Fruit fly (Drosophila melanogaster) whole organism, embryonic: ENCODE measurements around the gene Kmn1.
A peak's percentile ranks its signal among the peaks of the same experiment; 100 is the strongest.

ENCODE experiments used
- BtbVII ChIP-seq: fragments of 200-800 bp; sonication (Bioruptor generic); optimal IDR thresholded peaks from 3 replicates; lab custom pipeline; 2017; ENCODE audit warnings: missing biosample characterization, mild to moderate bottlenecking, missing genetic modification characterization
- CG1233 ChIP-seq: fragments of 200-800 bp; sonication (Bioruptor generic); optimal IDR thresholded peaks from 4 replicates; lab custom pipeline; 2018; ENCODE audit warnings: missing biosample characterization, mild to moderate bottlenecking, missing genetic modification characterization
- CG12942 ChIP-seq: fragments of 200-800 bp; sonication (Bioruptor generic); optimal IDR thresholded peaks from 3 replicates; lab custom pipeline; 2016; ENCODE audit warnings: missing biosample characterization, missing genetic modification characterization
- CG14667 ChIP-seq: fragments of 200-800 bp; sonication (Bioruptor generic); IDR thresholded peaks from 2 replicates; pipeline ENCODE4 v1.3.6; 2022; ENCODE audit warnings: missing biosample characterization, missing genetic modification characterization
- CG15479 ChIP-seq: fragments of 200-800 bp; sonication (Bioruptor generic); optimal IDR thresholded peaks from 3 replicates; lab custom pipeline; 2019; ENCODE audit warnings: missing biosample characterization, mild to moderate bottlenecking, missing genetic modification characterization, moderate library complexity
- CG15696 ChIP-seq: fragments of 200-800 bp; sonication (Bioruptor generic); optimal IDR thresholded peaks from 2 replicates; lab custom pipeline; 2019; ENCODE audit warnings: missing biosample characterization, mild to moderate bottlenecking, missing genetic modification characterization, moderate library complexity
- CG1647 ChIP-seq: fragments of 200-800 bp; sonication (Bioruptor generic); optimal IDR thresholded peaks from 3 replicates; lab custom pipeline; 2016; ENCODE audit warnings: missing biosample characterization, missing genetic modification characterization
- CG18476 ChIP-seq: fragments of 200-800 bp; sonication (Bioruptor generic); optimal IDR thresholded peaks from 2 replicates; lab custom pipeline; 2016; ENCODE audit warnings: missing biosample characterization, mild to moderate bottlenecking, missing genetic modification characterization
- CG18599 ChIP-seq: fragments of 200-800 bp; sonication (Bioruptor generic); optimal IDR thresholded peaks from 3 replicates; lab custom pipeline; 2017; ENCODE audit warnings: missing biosample characterization, missing genetic modification characterization, mild to moderate bottlenecking, moderate library complexity, missing genetic modification reagents
- CG33557 ChIP-seq: fragments of 200-800 bp; sonication (Bioruptor generic); optimal IDR thresholded peaks from 2 replicates; lab custom pipeline; 2019; ENCODE audit warnings: missing biosample characterization, mild to moderate bottlenecking, missing genetic modification characterization, moderate library complexity
- CG34224 ChIP-seq: fragments of 200-800 bp; sonication (Bioruptor generic); IDR thresholded peaks from 3 replicates; pipeline ENCODE4 v1.3.6; 2022; ENCODE audit warnings: missing biosample characterization, missing genetic modification characterization; ENCODE audit not compliant: partially characterized antibody
- CG3726 ChIP-seq: fragments of 200-800 bp; sonication (Bioruptor generic); IDR thresholded peaks from 3 replicates; pipeline ENCODE4, ENCODE4 v1.3.6; 2022; ENCODE audit warnings: missing biosample characterization, missing genetic modification characterization
- CG3838 ChIP-seq: fragments of 200-800 bp; sonication (Bioruptor generic); optimal IDR thresholded peaks from 3 replicates; lab custom pipeline; 2016; ENCODE audit warnings: missing biosample characterization, missing genetic modification characterization
- CG6272 ChIP-seq: fragments of 200-800 bp; sonication (Bioruptor generic); IDR thresholded peaks from 2 replicates; pipeline ENCODE4 v1.3.6; 2022; ENCODE audit warnings: missing biosample characterization, missing genetic modification characterization
- CG6854 ChIP-seq: fragments of 200-800 bp; sonication (Bioruptor generic); optimal IDR thresholded peaks from 3 replicates; lab custom pipeline; 2017; ENCODE audit warnings: missing biosample characterization, mild to moderate bottlenecking, missing genetic modification characterization
- CG7372 ChIP-seq: fragments of 200-800 bp; sonication (Bioruptor generic); IDR thresholded peaks from 2 replicates; pipeline ENCODE4 v1.3.6; 2022; ENCODE audit warnings: missing biosample characterization, missing genetic modification characterization
- CG7556 ChIP-seq: fragments of 200-800 bp; sonication (Bioruptor generic); optimal IDR thresholded peaks from 2 replicates; lab custom pipeline; 2017; ENCODE audit warnings: missing biosample characterization, mild to moderate bottlenecking, missing genetic modification characterization
- CG7963 ChIP-seq: fragments of 200-800 bp; sonication (Bioruptor generic); IDR thresholded peaks from 3 replicates; pipeline ENCODE4 v1.3.6; 2022; ENCODE audit warnings: missing biosample characterization, missing genetic modification characterization; ENCODE audit not compliant: partially characterized antibody
- CG8089 ChIP-seq: fragments of 200-800 bp; sonication (Bioruptor generic); optimal IDR thresholded peaks from 3 replicates; lab custom pipeline; 2016; ENCODE audit warnings: missing biosample characterization, missing genetic modification characterization
- CG9817 ChIP-seq: fragments of 200-800 bp; sonication (Bioruptor generic); optimal IDR thresholded peaks from 2 replicates; lab custom pipeline; 2018; ENCODE audit warnings: missing biosample characterization, mild to moderate bottlenecking, missing genetic modification characterization, moderate library complexity
- CG9876 ChIP-seq: fragments of 200-800 bp; sonication (Bioruptor generic); optimal IDR thresholded peaks from 2 replicates; lab custom pipeline; 2016; ENCODE audit warnings: missing biosample characterization, missing genetic modification characterization
- Dll ChIP-seq: fragments of 200-800 bp; sonication (Bioruptor generic); IDR thresholded peaks from 4 replicates; pipeline ENCODE4 v1.3.6; 2022; ENCODE audit warnings: missing biosample characterization, missing genetic modification characterization; ENCODE audit not compliant: partially characterized antibody
- H2.0 ChIP-seq: fragments of 200-800 bp; sonication (Bioruptor generic); IDR thresholded peaks from 2 replicates; pipeline ENCODE4 v1.3.6; 2022; ENCODE audit warnings: missing biosample characterization, missing genetic modification characterization
- HHEX ChIP-seq: fragments of 200-800 bp; sonication (Bioruptor generic); optimal IDR thresholded peaks from 3 replicates; lab custom pipeline; 2017; ENCODE audit warnings: missing biosample characterization, mild to moderate bottlenecking, missing genetic modification characterization, missing genetic modification reagents
- HLH3B ChIP-seq: fragments of 200-800 bp; sonication (Bioruptor generic); IDR thresholded peaks from 2 replicates; pipeline ENCODE4 v1.3.6; 2022; ENCODE audit warnings: missing biosample characterization, missing genetic modification characterization
- HLH54F ChIP-seq: fragments of 200-800 bp; sonication (Bioruptor generic); optimal IDR thresholded peaks from 3 replicates; lab custom pipeline; 2016; ENCODE audit warnings: missing biosample characterization, missing genetic modification characterization
- HLHmδ ChIP-seq: fragments of 200-800 bp; sonication (Bioruptor generic); optimal IDR thresholded peaks from 2 replicates; lab custom pipeline; 2018; ENCODE audit warnings: missing biosample characterization, mild to moderate bottlenecking, missing genetic modification characterization, moderate library complexity
- Hand ChIP-seq: fragments of 200-800 bp; sonication (Bioruptor generic); optimal IDR thresholded peaks from 2 replicates; lab custom pipeline; 2017; ENCODE audit warnings: mild to moderate bottlenecking, missing biosample characterization, missing genetic modification reagents, missing genetic modification characterization
- Hsf ChIP-seq: fragments of 200-800 bp; sonication (Bioruptor generic); optimal IDR thresholded peaks from 3 replicates; lab custom pipeline; 2016; ENCODE audit warnings: missing biosample characterization, missing genetic modification characterization
- Jarid2 ChIP-seq: fragments of 200-800 bp; sonication (Bioruptor generic); optimal IDR thresholded peaks from 3 replicates; lab custom pipeline; 2017; ENCODE audit warnings: mild to moderate bottlenecking, missing biosample characterization, missing genetic modification reagents, missing genetic modification characterization
- Kr ChIP-seq: fragments of 200-800 bp; sonication (Bioruptor generic); optimal IDR thresholded peaks from 2 replicates; lab custom pipeline; 2017; ENCODE audit warnings: missing biosample characterization, mild to moderate bottlenecking, missing genetic modification characterization
- Neu2 ChIP-seq: fragments of 200-800 bp; sonication (Bioruptor generic); optimal IDR thresholded peaks from 3 replicates; lab custom pipeline; 2016; ENCODE audit warnings: missing biosample characterization, missing genetic modification characterization, borderline replicate concordance
- Sin3A ChIP-seq: fragments of >200 bp; optimal IDR thresholded peaks from 2 replicates; lab custom pipeline; 2018
- Six4 ChIP-seq: fragments of 200-800 bp; sonication (Bioruptor generic); optimal IDR thresholded peaks from 2 replicates; lab custom pipeline; 2016; ENCODE audit warnings: missing biosample characterization, missing genetic modification characterization
- Trl ChIP-seq, 3 experiments: fragments of >200 bp in 2 of 3; fragments of 200-800 bp in 1 of 3; sonication (Bioruptor generic) in 1 of 3; optimal IDR thresholded peaks; 2 replicates in 1 of 3; 3 replicates in 2 of 3; lab custom pipeline; 2016 to 2017; ENCODE audit warnings: missing biosample characterization in 1 of 3, missing genetic modification characterization in 1 of 3
- cato ChIP-seq: fragments of 200-800 bp; sonication (Bioruptor generic); optimal IDR thresholded peaks from 2 replicates; lab custom pipeline; 2016; ENCODE audit warnings: missing biosample characterization, missing genetic modification characterization, borderline replicate concordance
- chinmo ChIP-seq: fragments of 200-800 bp; sonication (Bioruptor generic); IDR thresholded peaks from 4 replicates; pipeline ENCODE4 v1.3.6; 2022; ENCODE audit warnings: missing biosample characterization, missing genetic modification characterization; ENCODE audit not compliant: partially characterized antibody
- esg ChIP-seq: fragments of 200-800 bp; sonication (Bioruptor generic); conservative IDR thresholded peaks from 2 replicates; pipeline ENCODE4 v1.3.6; 2022; ENCODE audit warnings: missing biosample characterization, missing genetic modification characterization
- eyg ChIP-seq: fragments of 200-800 bp; sonication (Bioruptor generic); optimal IDR thresholded peaks from 3 replicates; lab custom pipeline; 2016; ENCODE audit warnings: missing biosample characterization, missing genetic modification characterization
- ham ChIP-seq: fragments of 200-800 bp; sonication (Bioruptor generic); IDR thresholded peaks from 2 replicates; pipeline ENCODE4 v1.3.6; 2022; ENCODE audit warnings: missing biosample characterization, missing genetic modification characterization
- her ChIP-seq: fragments of 200-800 bp; sonication (Bioruptor generic); optimal IDR thresholded peaks from 2 replicates; lab custom pipeline; 2016; ENCODE audit warnings: missing biosample characterization, missing genetic modification characterization
- mam ChIP-seq: fragments of 200-800 bp; sonication (Bioruptor generic); optimal IDR thresholded peaks from 3 replicates; lab custom pipeline; 2016; ENCODE audit warnings: missing biosample characterization, missing genetic modification characterization
- odd ChIP-seq: fragments of 200-800 bp; sonication (Bioruptor generic); optimal IDR thresholded peaks from 2 replicates; lab custom pipeline; 2017; ENCODE audit warnings: missing biosample characterization, mild to moderate bottlenecking, missing genetic modification characterization
- org-1 ChIP-seq: fragments of 200-800 bp; sonication (Bioruptor generic); optimal IDR thresholded peaks from 2 replicates; lab custom pipeline; 2017; ENCODE audit warnings: missing biosample characterization, missing genetic modification characterization
- pb ChIP-seq: fragments of 200-800 bp; sonication (Bioruptor generic); optimal IDR thresholded peaks from 3 replicates; lab custom pipeline; 2016; ENCODE audit warnings: missing biosample characterization, missing genetic modification characterization
- peb ChIP-seq: fragments of 200-800 bp; sonication (Bioruptor generic); IDR thresholded peaks from 2 replicates; pipeline ENCODE4 v1.3.6; 2022; ENCODE audit warnings: missing biosample characterization, missing genetic modification characterization
- sisA ChIP-seq: fragments of 200-800 bp; sonication (Bioruptor generic); IDR thresholded peaks from 2 replicates; pipeline ENCODE4 v1.3.6; 2022; ENCODE audit warnings: missing biosample characterization, missing genetic modification characterization
- stc ChIP-seq: fragments of 200-800 bp; sonication (Bioruptor generic); IDR thresholded peaks from 2 replicates; pipeline ENCODE4 v1.3.6; 2022; ENCODE audit warnings: missing biosample characterization, missing genetic modification characterization
- tap ChIP-seq: fragments of 200-800 bp; optimal IDR thresholded peaks from 3 replicates; lab custom pipeline; 2019; ENCODE audit warnings: missing biosample characterization, mild to moderate bottlenecking, missing genetic modification characterization, moderate library complexity
- trh ChIP-seq: fragments of 200-800 bp; sonication (Bioruptor generic); optimal IDR thresholded peaks from 2 replicates; lab custom pipeline; 2016; ENCODE audit warnings: missing biosample characterization, missing genetic modification characterization
- vnd ChIP-seq: fragments of 200-800 bp; sonication (Bioruptor generic); IDR thresholded peaks from 3 replicates; pipeline ENCODE4 v1.3.6; 2022; ENCODE audit warnings: missing biosample characterization, missing genetic modification characterization; ENCODE audit not compliant: partially characterized antibody

Kmn1 gene

DNA sequence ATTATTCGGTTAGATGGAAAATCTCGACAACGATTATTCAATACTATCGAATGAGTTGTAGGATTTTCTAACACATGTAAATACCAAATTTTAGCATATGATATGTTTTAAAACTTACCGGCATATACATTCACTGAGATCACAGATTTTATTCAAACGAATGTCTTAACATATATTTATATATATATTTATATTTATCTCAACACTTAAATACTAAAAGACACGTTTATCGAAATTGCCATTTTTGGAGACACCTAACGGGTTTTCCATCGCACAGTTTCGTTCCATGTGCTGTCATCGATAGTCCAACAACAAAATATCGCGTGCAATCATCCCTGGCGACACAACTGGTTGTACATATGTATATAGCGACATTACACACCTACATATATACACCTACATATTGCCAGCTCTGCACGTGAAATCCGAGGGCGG lies 39.4 kb upstream of the Kmn1 start, which contains the start of the genes CG2247 and CG1703 (continued):
- TF ChIP-seq CG34224 (GFP tag; lab: Robert Waterston, UW) (peak; percentile 66), HLH3B (no peak), odd (GFP tag; lab: Kevin White, UChicago) (no peak), HHEX (GFP tag; lab: Kevin White, UChicago) (no peak), CG8089 (no peak), BtbVII (GFP tag; lab: Kevin White, UChicago) (no peak), sisA (GFP tag; lab: Robert Waterston, UW) (no peak), CG1233 (GFP tag; lab: Kevin White, UChicago) (no peak), CG7372 (GFP tag; lab: Robert Waterston, UW) (no peak), CG9876 (GFP tag; lab: Kevin White, UChicago) (no peak), CG12942 (GFP tag; lab: Kevin White, UChicago) (no peak), vnd (GFP tag; lab: Robert Waterston, UW) (peak; percentile 76), ham (GFP tag; lab: Robert Waterston, UW) (no peak), Neu2 (no peak), her (no peak), CG3838 (GFP tag; lab: Kevin White, UChicago) (no peak), chinmo (peak; percentile 58; the same call in 1 of the 4 replicates), CG7963 (GFP tag; lab: Robert Waterston, UW) (peak; percentile 36; the same call in 1 of the 3 replicates), tap (tag; lab: Kevin White, UChicago) (no peak), eyg (GFP tag; lab: Kevin White, UChicago) (no peak), CG9817 (tag; lab: Kevin White, UChicago) (no peak), cato (GFP tag; lab: Kevin White, UChicago) (no peak), Sin3A (lab: Kevin White, UChicago) (no peak), CG15696 (tag; lab: Kevin White, UChicago) (no peak), CG14667 (GFP tag; lab: Robert Waterston, UW) (no peak), CG15479 (GFP tag; lab: Kevin White, UChicago) (peak; percentile 45), Dll (peak; percentile 92), CG6272 (GFP tag; lab: Robert Waterston, UW) (no peak), HLHmδ (GFP tag; lab: Kevin White, UChicago) (no peak), Six4 (GFP tag; lab: Kevin White, UChicago) (no peak), CG18476 (GFP tag; lab: Kevin White, UChicago) (no peak), peb (GFP tag; lab: Robert Waterston, UW) (no peak), CG1647 (GFP tag; lab: Kevin White, UChicago) (no peak), HLH54F (no peak), org-1 (GFP tag; lab: Kevin White, UChicago) (no peak), stc (GFP tag; lab: Robert Waterston, UW) (no peak), CG6854 (no peak), Hsf (no peak), CG7556 (GFP tag; lab: Kevin White, UChicago) (no peak), mam (GFP tag; lab: Kevin White, UChicago) (no peak), Hand (no peak), CG33557 (GFP tag; lab: Kevin White, UChicago) (no peak), pb (no peak), Trl (optimal IDR thresholded peaks at IDR 0.05; lab: Kevin White, UChicago) (no peak), Trl (GFP tag; optimal IDR thresholded peaks at IDR 0.05; lab: Kevin White, UChicago) (no peak), H2.0 (GFP tag; lab: Robert Waterston, UW) (no peak), Jarid2 (GFP tag; lab: Kevin White, UChicago) (no peak), Kr (GFP tag; lab: Kevin White, UChicago) (no peak), CG18599 (no peak), CG3726 (no peak), trh (GFP tag; lab: Kevin White, UChicago) (no peak), esg (GFP tag; lab: Robert Waterston, UW) (no peak)
